Fruit fly (Drosophila melanogaster): ENCODE data around the gene CG8852.

dm6 chr2L:3548879-3549278, 23.9 kb downstream of the CG8852 start:
- TF ChIP-seq CG8478 (optimal IDR thresholded peaks at IDR 0.05) (no peak), CTCF (optimal IDR thresholded peaks at IDR 0.05) (no peak)
